Fruit fly (Drosophila melanogaster): ENCODE measurements around the gene Srp14.

The Srp14 gene

DNA sequence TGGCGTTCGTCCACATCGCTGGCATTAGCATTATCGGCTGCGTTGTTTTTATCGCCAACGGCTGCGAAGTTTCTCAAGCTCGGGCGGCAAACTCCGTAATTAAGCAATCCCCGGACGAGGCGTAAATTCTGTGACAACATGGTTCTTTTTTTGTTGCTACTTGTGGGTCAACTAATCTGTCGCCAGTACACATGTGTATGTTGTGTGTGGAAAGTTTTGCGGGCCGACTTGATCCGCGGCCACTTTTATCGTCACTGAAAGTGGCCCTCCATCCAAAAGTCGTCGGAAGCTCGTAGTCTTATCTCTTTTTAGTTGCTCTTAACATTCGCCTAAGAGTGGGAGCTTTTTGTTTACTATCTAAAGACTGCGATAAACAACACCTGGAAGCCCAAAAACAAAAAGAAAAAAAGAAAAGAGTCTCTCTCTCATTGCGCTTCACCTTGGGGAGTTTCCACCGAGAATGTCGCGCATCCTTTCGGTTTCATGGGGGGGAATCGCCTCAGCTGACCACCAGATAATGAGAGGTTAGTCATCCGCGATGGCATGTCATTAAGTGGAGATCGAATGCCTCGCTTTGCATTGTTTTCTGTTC, 16.0 kb upstream of the Srp14 start, which contains the start of gene CG10877:
Gene CG10877 (minus strand): TSS at position 238 of the 592 bp plus-strand sequence.
- TF ChIP-seq br (GFP tag; optimal IDR thresholded peaks at IDR 0.05) (no peak), Rel (GFP tag; optimal IDR thresholded peaks at IDR 0.05) (no peak), Rel (tag; optimal IDR thresholded peaks at IDR 0.05) (peak; percentile 27), dl (GFP tag; optimal IDR thresholded peaks at IDR 0.05; ENCODE audit: insufficient read depth in 1 of 2, partially characterized antibody in 2 of 2) (peak in 1 of 2 experiments; percentile 24), N (GFP tag; optimal IDR thresholded peaks at IDR 0.05) (no peak), Sp1 (GFP tag; optimal IDR thresholded peaks at IDR 0.05) (peak; percentile 3), Jra (GFP tag; optimal IDR thresholded peaks at IDR 0.05) (peak; percentile 5)

DNA sequence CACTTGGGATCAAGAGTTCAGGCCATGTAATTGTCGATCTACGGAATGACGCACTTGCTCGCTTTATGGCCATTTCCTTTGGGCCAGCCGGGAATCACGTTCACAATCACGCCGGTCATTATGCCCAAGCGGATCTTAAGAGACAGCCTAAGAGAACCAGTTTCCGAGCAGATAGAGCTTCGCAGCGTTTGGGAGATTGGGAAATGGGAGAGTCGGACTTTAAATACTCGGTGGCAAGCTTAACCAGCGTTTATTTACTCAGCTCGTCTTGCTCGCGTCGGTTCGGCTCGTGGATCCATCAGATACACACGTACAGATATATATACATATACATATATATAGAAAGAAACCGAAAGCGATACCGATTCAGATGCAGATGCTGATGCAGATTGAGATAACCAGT, 14.4 kb upstream of the Srp14 start:
- TF ChIP-seq br (GFP tag; optimal IDR thresholded peaks at IDR 0.05) (peak; percentile 2), Rel (GFP tag; optimal IDR thresholded peaks at IDR 0.05) (peak; percentile 47), Rel (tag; optimal IDR thresholded peaks at IDR 0.05) (peak; percentile 51), Sp1 (GFP tag; optimal IDR thresholded peaks at IDR 0.05) (peak; percentile 10), CG32264 (GFP tag; optimal IDR thresholded peaks at IDR 0.05) (no peak), Hnf4 (GFP tag; optimal IDR thresholded peaks at IDR 0.05) (no peak), Vsx2 (GFP tag; optimal IDR thresholded peaks at IDR 0.05; ENCODE audit: partially characterized antibody) (no peak), OdsH (GFP tag; optimal IDR thresholded peaks at IDR 0.05) (peak; percentile 5), lola (GFP tag; optimal IDR thresholded peaks at IDR 0.05) (no peak), Abd-B (GFP tag; optimal IDR thresholded peaks at IDR 0.05) (no peak), dl (GFP tag; optimal IDR thresholded peaks at IDR 0.05; ENCODE audit: insufficient read depth in 1 of 2, partially characterized antibody in 2 of 2) (peak in 1 of 2 experiments; percentile 54), Dif (GFP tag; optimal IDR thresholded peaks at IDR 0.05; ENCODE audit: partially characterized antibody) (peak; percentile 65), Mio (GFP tag; optimal IDR thresholded peaks at IDR 0.05) (no peak), rgr (GFP tag; optimal IDR thresholded peaks at IDR 0.05) (no peak), dmrt93B (GFP tag; optimal IDR thresholded peaks at IDR 0.05) (no peak), h (GFP tag; optimal IDR thresholded peaks at IDR 0.05) (peak; percentile 10), tai (GFP tag; optimal IDR thresholded peaks at IDR 0.05) (no peak), sage (GFP tag; optimal IDR thresholded peaks at IDR 0.05) (peak; percentile 32)

DNA sequence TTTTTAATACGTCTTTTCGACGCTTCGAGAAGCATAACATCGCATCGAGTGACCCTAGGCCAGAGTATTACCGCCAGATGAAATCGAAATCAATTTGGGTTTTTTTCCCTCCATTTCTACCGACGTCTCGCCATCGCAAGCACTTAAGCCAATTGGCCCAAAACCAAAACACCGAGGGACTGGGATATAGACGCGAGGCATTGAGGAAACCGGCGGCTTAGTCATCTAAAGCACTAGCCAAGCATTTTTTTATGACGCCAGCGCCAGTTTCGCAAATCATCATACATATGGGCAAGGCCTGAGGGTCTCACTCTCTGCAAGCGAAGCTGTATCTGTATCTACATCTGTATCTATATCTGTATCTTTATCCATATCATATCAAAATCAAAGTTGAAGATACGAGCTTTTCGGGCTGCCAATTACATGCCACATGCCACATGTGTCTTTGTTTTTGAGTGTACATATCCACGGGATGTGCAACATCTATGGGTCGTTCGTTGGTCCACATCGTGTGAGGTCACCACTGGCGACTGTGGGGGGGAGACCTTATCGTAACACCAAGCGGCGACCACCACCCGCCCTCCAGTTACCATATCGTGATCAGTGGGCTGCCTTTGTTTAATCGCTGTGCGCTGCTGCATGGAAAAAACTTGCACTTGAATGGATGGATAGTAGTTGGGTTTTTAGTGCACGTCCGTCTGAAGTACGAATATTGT, 12.2 kb upstream of the Srp14 start:
- TF ChIP-seq CG32264 (GFP tag; optimal IDR thresholded peaks at IDR 0.05) (no peak), Mio (GFP tag; optimal IDR thresholded peaks at IDR 0.05) (no peak), N (GFP tag; optimal IDR thresholded peaks at IDR 0.05) (no peak), Rel (GFP tag; optimal IDR thresholded peaks at IDR 0.05) (no peak), Rel (tag; optimal IDR thresholded peaks at IDR 0.05) (no peak), Hr83 (GFP tag; optimal IDR thresholded peaks at IDR 0.05; ENCODE audit: poor library complexity, severe bottlenecking) (no peak), Dfd (GFP tag; optimal IDR thresholded peaks at IDR 0.05) (no peak), pan (optimal IDR thresholded peaks at IDR 0.05) (no peak), Vsx2 (GFP tag; optimal IDR thresholded peaks at IDR 0.05; ENCODE audit: partially characterized antibody) (no peak), dl (GFP tag; optimal IDR thresholded peaks at IDR 0.05; ENCODE audit: insufficient read depth in 1 of 2, partially characterized antibody in 2 of 2) (no peak), woc (GFP tag; optimal IDR thresholded peaks at IDR 0.05) (no peak), sv (GFP tag; optimal IDR thresholded peaks at IDR 0.05) (no peak), OdsH (GFP tag; optimal IDR thresholded peaks at IDR 0.05) (no peak), psq (GFP tag; optimal IDR thresholded peaks at IDR 0.05) (no peak), dmrt93B (GFP tag; optimal IDR thresholded peaks at IDR 0.05) (no peak)

DNA sequence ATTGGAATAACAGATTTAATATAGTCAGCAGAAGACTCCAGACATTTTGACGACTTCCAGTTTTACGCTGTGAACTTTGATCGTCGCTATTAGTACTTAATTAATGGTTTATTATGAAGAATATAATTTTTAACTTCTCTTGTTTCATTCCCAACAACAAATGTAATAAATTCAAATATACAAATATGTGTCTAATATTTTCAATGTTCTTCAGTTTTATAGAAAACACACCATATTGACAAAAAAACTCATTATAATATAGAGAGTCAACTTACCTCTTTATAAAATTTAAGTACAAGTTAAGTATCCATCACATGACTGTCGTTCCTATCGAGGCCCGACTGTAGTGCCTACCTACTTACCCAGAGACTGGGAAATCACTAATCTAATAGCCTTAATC, 6.6 kb upstream of the Srp14 start:
- TF ChIP-seq sv (GFP tag; optimal IDR thresholded peaks at IDR 0.05), result no peak
- TF ChIP-seq Sp1 (GFP tag; optimal IDR thresholded peaks at IDR 0.05), result no peak
- TF ChIP-seq pan (optimal IDR thresholded peaks at IDR 0.05), result no peak
- TF ChIP-seq lola (GFP tag; optimal IDR thresholded peaks at IDR 0.05), result no peak
- no peak for TF ChIP-seq Rel (GFP tag; optimal IDR thresholded peaks at IDR 0.05)
- no peak for TF ChIP-seq Rel (tag; optimal IDR thresholded peaks at IDR 0.05)
- no peak for TF ChIP-seq dsf (GFP tag; optimal IDR thresholded peaks at IDR 0.05; ENCODE audit: borderline replicate concordance)
- no peak for TF ChIP-seq h (GFP tag; optimal IDR thresholded peaks at IDR 0.05)
- TF ChIP-seq OdsH (GFP tag; optimal IDR thresholded peaks at IDR 0.05), result no peak
- no peak for TF ChIP-seq sage (GFP tag; optimal IDR thresholded peaks at IDR 0.05)
- TF ChIP-seq jim (GFP tag; optimal IDR thresholded peaks at IDR 0.05), result no peak
- TF ChIP-seq Hnf4 (GFP tag; optimal IDR thresholded peaks at IDR 0.05), result no peak
- TF ChIP-seq brk (GFP tag; optimal IDR thresholded peaks at IDR 0.05), result no peak
- TF ChIP-seq dl (GFP tag; optimal IDR thresholded peaks at IDR 0.05; ENCODE audit: insufficient read depth in 1 of 2, partially characterized antibody in 2 of 2), result no peak
- TF ChIP-seq Abd-B (GFP tag; optimal IDR thresholded peaks at IDR 0.05), result no peak
- TF ChIP-seq HLH106 (tag; optimal IDR thresholded peaks at IDR 0.05), result no peak
- TF ChIP-seq GATAd (GFP tag; optimal IDR thresholded peaks at IDR 0.05), result no peak
- TF ChIP-seq N (GFP tag; optimal IDR thresholded peaks at IDR 0.05), result no peak

Data from whole organism, wandering third instar larva.